Worm (Caenorhabditis elegans) whole organism, L4/young adult: ENCODE data around the gene str-74.

ENCODE experiments used
- W03F9.2 ChIP-seq: fragments of 150-350 bp; optimal IDR thresholded peaks from 2 replicates; lab custom pipeline; 2014; ENCODE audit warnings: missing biosample characterization, missing genetic modification characterization
- him-1 ChIP-seq: sonication (generic microtip); optimal IDR thresholded peaks from 2 replicates; lab custom pipeline; 2016; ENCODE audit warnings: missing genotype, missing genetic modification reagents, missing genetic modification characterization, missing compliant biosample characterization

ce11 chrX:10216344-10216743, 24.5 kb downstream of the str-74 start:
- TF ChIP-seq W03F9.2 (no peak), him-1 (tag; lab: Kevin White, UChicago) (no peak)
